Fruit fly (Drosophila melanogaster) whole organism, adult: Measurements from ENCODE around the gene Tango14.
A peak's percentile ranks its signal among the peaks of the same experiment; 100 is the strongest.

Experiments used
- CG11617 ChIP-seq: fragments of 200-800 bp; sonication (Bioruptor generic); optimal IDR thresholded peaks from 2 replicates; lab custom pipeline; 2017; ENCODE audit warnings: mild to moderate bottlenecking, missing biosample characterization, missing genetic modification reagents, missing genetic modification characterization
- CG12768 ChIP-seq: fragments of 200-800 bp; sonication (Bioruptor generic); optimal IDR thresholded peaks from 2 replicates; lab custom pipeline; 2017; ENCODE audit warnings: missing biosample characterization, missing genetic modification characterization, mild to moderate bottlenecking, moderate library complexity, missing genetic modification reagents
- CG14711 ChIP-seq: fragments of 200-800 bp; sonication (Bioruptor generic); optimal IDR thresholded peaks from 2 replicates; lab custom pipeline; 2018; ENCODE audit warnings: missing biosample characterization, mild to moderate bottlenecking, missing genetic modification characterization, moderate library complexity
- CG1620 ChIP-seq: fragments of 200-800 bp; sonication (Bioruptor generic); optimal IDR thresholded peaks from 2 replicates; lab custom pipeline; 2016; ENCODE audit warnings: missing biosample characterization, missing genetic modification characterization
- CG33017 ChIP-seq: fragments of 200-800 bp; sonication (Bioruptor generic); optimal IDR thresholded peaks from 2 replicates; lab custom pipeline; 2018; ENCODE audit warnings: missing biosample characterization, mild to moderate bottlenecking, missing genetic modification characterization, moderate library complexity
- CG5204 ChIP-seq: fragments of 200-800 bp; sonication (Bioruptor generic); optimal IDR thresholded peaks from 2 replicates; lab custom pipeline; 2016; ENCODE audit warnings: missing biosample characterization, missing genetic modification characterization
- CG7045 ChIP-seq: fragments of 200-800 bp; sonication (Bioruptor generic); optimal IDR thresholded peaks from 2 replicates; lab custom pipeline; 2017; ENCODE audit warnings: missing biosample characterization, mild to moderate bottlenecking, missing genetic modification characterization
- CG7101 ChIP-seq: fragments of 200-800 bp; sonication (Bioruptor generic); optimal IDR thresholded peaks from 2 replicates; lab custom pipeline; 2018; ENCODE audit warnings: missing biosample characterization, mild to moderate bottlenecking, missing genetic modification characterization, moderate library complexity
- Clk ChIP-seq: fragments of 200-800 bp; sonication (Bioruptor generic); optimal IDR thresholded peaks from 2 replicates; lab custom pipeline; 2017; ENCODE audit warnings: missing biosample characterization, missing genetic modification characterization
- Crg-1 ChIP-seq: fragments of 200-800 bp; sonication (Bioruptor generic); optimal IDR thresholded peaks from 2 replicates; lab custom pipeline; 2016; ENCODE audit warnings: missing biosample characterization, missing genetic modification characterization
- Hr96 ChIP-seq: fragments of 200-800 bp; sonication (Bioruptor generic); optimal IDR thresholded peaks from 2 replicates; lab custom pipeline; 2016; ENCODE audit warnings: missing biosample characterization, missing genetic modification characterization
- Mnt ChIP-seq: fragments of 200-800 bp; sonication (Bioruptor generic); optimal IDR thresholded peaks from 2 replicates; lab custom pipeline; 2016; ENCODE audit warnings: missing biosample characterization, mild to moderate bottlenecking, missing genetic modification characterization
- bab1 ChIP-seq: fragments of 200-800 bp; sonication (Bioruptor generic); optimal IDR thresholded peaks from 3 replicates; lab custom pipeline; 2019; ENCODE audit warnings: missing biosample characterization, mild to moderate bottlenecking, missing genetic modification characterization, moderate library complexity
- cic ChIP-seq: fragments of 200-800 bp; sonication (Bioruptor generic); optimal IDR thresholded peaks from 2 replicates; lab custom pipeline; 2017; ENCODE audit warnings: missing biosample characterization, mild to moderate bottlenecking, missing genetic modification characterization, moderate library complexity
- cnc ChIP-seq, 2 experiments: fragments of >200 bp; optimal IDR thresholded peaks; 2 replicates each; lab custom pipeline; 2017
- kay ChIP-seq: fragments of 200-800 bp; sonication (Bioruptor generic); peaks from one replicate; lab custom pipeline; 2016; ENCODE audit warnings: missing biosample characterization, missing genetic modification characterization, borderline replicate concordance
- ovo ChIP-seq: fragments of 200-800 bp; sonication (Bioruptor generic); optimal IDR thresholded peaks from 2 replicates; lab custom pipeline; 2016; ENCODE audit warnings: missing biosample characterization, missing genetic modification characterization
- pad ChIP-seq: fragments of 200-800 bp; sonication (Bioruptor generic); optimal IDR thresholded peaks from 3 replicates; lab custom pipeline; 2017; ENCODE audit warnings: missing biosample characterization, missing genetic modification characterization, mild to moderate bottlenecking, moderate library complexity, missing genetic modification reagents
- tj ChIP-seq: fragments of 200-800 bp; sonication (Bioruptor generic); optimal IDR thresholded peaks from 3 replicates; lab custom pipeline; 2017; ENCODE audit warnings: missing biosample characterization, mild to moderate bottlenecking, missing genetic modification characterization, moderate library complexity
- toe ChIP-seq: fragments of 200-800 bp; sonication (Bioruptor generic); optimal IDR thresholded peaks from 2 replicates; lab custom pipeline; 2016; ENCODE audit warnings: missing biosample characterization, missing genetic modification characterization

Tango14 gene

dm6 chr2L:1118880-1119809, 39.3 kb upstream of the Tango14 start:
- peak; percentile 64 for TF ChIP-seq CG1620 (GFP tag; lab: Kevin White, UChicago)
- TF ChIP-seq Clk, result no peak
- TF ChIP-seq CG14711 (tag; lab: Kevin White, UChicago), result peak; percentile 59
- peak; percentile 79 for TF ChIP-seq CG11617 (GFP tag; lab: Kevin White, UChicago)
- peak; percentile 78 for TF ChIP-seq cic (GFP tag; lab: Kevin White, UChicago)
- peak; percentile 77 for TF ChIP-seq CG5204
- peak; percentile 97 for TF ChIP-seq kay (GFP tag; lab: Kevin White, UChicago)
- no peak for TF ChIP-seq cnc (optimal IDR thresholded peaks at IDR 0.05; lab: Kevin White, UChicago)
- peak; percentile 66 for TF ChIP-seq Mnt (GFP tag; lab: Kevin White, UChicago)
- TF ChIP-seq CG12768, result peak; percentile 94
- TF ChIP-seq tj (GFP tag; lab: Kevin White, UChicago), result peak; percentile 63
- peak; percentile 70 for TF ChIP-seq CG33017 (tag; lab: Kevin White, UChicago)
- TF ChIP-seq CG7101 (tag; lab: Kevin White, UChicago), result peak; percentile 71
- peak; percentile 49 for TF ChIP-seq Crg-1 (GFP tag; lab: Kevin White, UChicago)
- TF ChIP-seq CG7045, result peak; percentile 45
- TF ChIP-seq bab1 (GFP tag; lab: Kevin White, UChicago), result peak; percentile 49
- peak; percentile 93 for TF ChIP-seq ovo
- peak; percentile 64 for TF ChIP-seq toe
- TF ChIP-seq Hr96 (GFP tag; lab: Kevin White, UChicago), result peak; percentile 57
- peak; percentile 52 for TF ChIP-seq pad (GFP tag; lab: Kevin White, UChicago)

- TF ChIP-seq tj (GFP tag; lab: Kevin White, UChicago), result peak; percentile 100
- TF ChIP-seq cic (GFP tag; lab: Kevin White, UChicago), result peak; percentile 51
- TF ChIP-seq CG7045, result no peak
- peak; percentile 20 for TF ChIP-seq Mnt (GFP tag; lab: Kevin White, UChicago)
These were observed 38.1 kb upstream of the Tango14 start for dm6 chr2L:1120206-1120902.

dm6 chr2L:1121942-1122710, 36.3 kb upstream of the Tango14 start:
- TF ChIP-seq Crg-1 (GFP tag; lab: Kevin White, UChicago) (peak; percentile 58), bab1 (GFP tag; lab: Kevin White, UChicago) (no peak), Clk (peak; percentile 2), CG5204 (peak; percentile 7), CG7101 (tag; lab: Kevin White, UChicago) (peak; percentile 2)

dm6 chr2L:1122711-1122960, 35.8 kb upstream of the Tango14 start:
- no peak for TF ChIP-seq cic (GFP tag; lab: Kevin White, UChicago)
- peak; percentile 45 for TF ChIP-seq ovo
- TF ChIP-seq CG7045, result no peak
- TF ChIP-seq pad (GFP tag; lab: Kevin White, UChicago), result no peak

dm6 chr2L:1123078-1123818, 35.2 kb upstream of the Tango14 start:
- TF ChIP-seq bab1 (GFP tag; lab: Kevin White, UChicago) (no peak), CG11617 (GFP tag; lab: Kevin White, UChicago) (no peak), CG14711 (tag; lab: Kevin White, UChicago) (peak; percentile 30), ovo (peak; percentile 67), Clk (no peak), toe (peak; percentile 6), Mnt (GFP tag; lab: Kevin White, UChicago) (no peak), CG7101 (tag; lab: Kevin White, UChicago) (peak; percentile 76), kay (GFP tag; lab: Kevin White, UChicago) (no peak), cnc (optimal IDR thresholded peaks at IDR 0.05; lab: Kevin White, UChicago) (no peak), CG5204 (no peak), CG1620 (GFP tag; lab: Kevin White, UChicago) (no peak), tj (GFP tag; lab: Kevin White, UChicago) (no peak), pad (GFP tag; lab: Kevin White, UChicago) (peak; percentile 36), cic (GFP tag; lab: Kevin White, UChicago) (peak; percentile 70), CG12768 (no peak), Crg-1 (GFP tag; lab: Kevin White, UChicago) (no peak), Hr96 (GFP tag; lab: Kevin White, UChicago) (no peak), CG7045 (peak; percentile 64), CG33017 (tag; lab: Kevin White, UChicago) (peak; percentile 30)
